Fruit fly (Drosophila melanogaster) whole organism, embryonic: Measurements from ENCODE around the gene CG15185.

Experiments used
- Atf3 ChIP-seq: fragments of 200-800 bp; sonication (Bioruptor generic); optimal IDR thresholded peaks from 3 replicates; lab custom pipeline; 2016; ENCODE audit warnings: missing biosample characterization, missing genetic modification characterization
- CG10565 ChIP-seq: fragments of 200-800 bp; sonication (Bioruptor generic); optimal IDR thresholded peaks from 3 replicates; lab custom pipeline; 2016; ENCODE audit warnings: missing biosample characterization, mild to moderate bottlenecking, missing genetic modification characterization
- CG11504 ChIP-seq: fragments of 200-800 bp; sonication (Bioruptor generic); optimal IDR thresholded peaks from 3 replicates; lab custom pipeline; 2019; ENCODE audit warnings: missing biosample characterization, mild to moderate bottlenecking, missing genetic modification characterization, moderate library complexity
- CG12659 ChIP-seq: fragments of 200-800 bp; sonication (Bioruptor generic); optimal IDR thresholded peaks from 3 replicates; lab custom pipeline; 2017; ENCODE audit warnings: mild to moderate bottlenecking, missing biosample characterization, missing genetic modification reagents, missing genetic modification characterization
- CG17361 ChIP-seq: fragments of 200-800 bp; sonication (Bioruptor generic); IDR thresholded peaks from 3 replicates; pipeline ENCODE4 v1.3.6; 2022; ENCODE audit warnings: missing biosample characterization, missing genetic modification characterization
- CG18262 ChIP-seq: fragments of 200-800 bp; optimal IDR thresholded peaks from 3 replicates; lab custom pipeline; 2019; ENCODE audit warnings: missing biosample characterization, mild to moderate bottlenecking, missing genetic modification characterization, moderate library complexity
- CG2678 ChIP-seq: fragments of 200-800 bp; sonication (Bioruptor generic); optimal IDR thresholded peaks from 3 replicates; lab custom pipeline; 2019; ENCODE audit warnings: missing biosample characterization, mild to moderate bottlenecking, missing genetic modification characterization, moderate library complexity
- CG2712 ChIP-seq: fragments of 200-800 bp; optimal IDR thresholded peaks from 3 replicates; lab custom pipeline; 2019; ENCODE audit warnings: missing biosample characterization, mild to moderate bottlenecking, missing genetic modification characterization, moderate library complexity
- CG30403 ChIP-seq: fragments of 200-800 bp; sonication (Bioruptor generic); optimal IDR thresholded peaks from 3 replicates; lab custom pipeline; 2016; ENCODE audit warnings: missing biosample characterization, missing genetic modification characterization
- CG31441 ChIP-seq: fragments of 200-800 bp; sonication (Bioruptor generic); IDR thresholded peaks from 2 replicates; pipeline ENCODE4 v1.3.6; 2022; ENCODE audit warnings: missing biosample characterization, missing genetic modification characterization
- CG4360 ChIP-seq: fragments of 200-800 bp; sonication (Bioruptor generic); IDR thresholded peaks from 2 replicates; pipeline ENCODE4 v1.3.6; 2022; ENCODE audit warnings: missing biosample characterization, missing genetic modification characterization
- CG4854 ChIP-seq: fragments of 200-800 bp; sonication (Bioruptor generic); optimal IDR thresholded peaks from 2 replicates; lab custom pipeline; 2016; ENCODE audit warnings: missing biosample characterization, missing genetic modification characterization, inconsistent platforms
- CG5953 ChIP-seq: fragments of 200-800 bp; sonication (Bioruptor generic); IDR thresholded peaks from 2 replicates; pipeline ENCODE4 v1.3.6; 2022; ENCODE audit warnings: missing biosample characterization, missing genetic modification characterization
- CG8388 ChIP-seq: fragments of 200-800 bp; sonication (Bioruptor generic); optimal IDR thresholded peaks from 2 replicates; lab custom pipeline; 2019; ENCODE audit warnings: missing biosample characterization, mild to moderate bottlenecking, missing genetic modification characterization, moderate library complexity
- CG8944 ChIP-seq: fragments of 200-800 bp; sonication (Bioruptor generic); optimal IDR thresholded peaks from 3 replicates; lab custom pipeline; 2016; ENCODE audit warnings: missing biosample characterization, missing genetic modification characterization
- CG9437 ChIP-seq: fragments of 200-800 bp; sonication (Bioruptor generic); optimal IDR thresholded peaks from 2 replicates; lab custom pipeline; 2018; ENCODE audit warnings: missing biosample characterization, mild to moderate bottlenecking, missing genetic modification characterization
- Camta ChIP-seq: fragments of 200-800 bp; sonication (Bioruptor generic); optimal IDR thresholded peaks from 2 replicates; lab custom pipeline; 2016; ENCODE audit warnings: missing biosample characterization, missing genetic modification characterization
- CoRest ChIP-seq: fragments of 200-800 bp; sonication (Bioruptor generic); optimal IDR thresholded peaks from 3 replicates; lab custom pipeline; 2018; ENCODE audit warnings: missing biosample characterization, mild to moderate bottlenecking, missing genetic modification characterization, moderate library complexity
- Drgx ChIP-seq: fragments of 200-800 bp; sonication (Bioruptor generic); IDR thresholded peaks from 2 replicates; pipeline ENCODE4 v1.3.6; 2022; ENCODE audit warnings: missing biosample characterization, missing genetic modification characterization
- Fer1 ChIP-seq: fragments of 200-800 bp; sonication (Bioruptor generic); optimal IDR thresholded peaks from 2 replicates; lab custom pipeline; 2017; ENCODE audit warnings: missing biosample characterization, mild to moderate bottlenecking, missing genetic modification characterization
- H15 ChIP-seq: fragments of 200-800 bp; sonication (Bioruptor generic); IDR thresholded peaks from 3 replicates; pipeline ENCODE4 v1.3.6; 2022; ENCODE audit warnings: missing biosample characterization, missing genetic modification characterization
- Oli ChIP-seq: fragments of 200-800 bp; sonication (Bioruptor generic); optimal IDR thresholded peaks from 2 replicates; lab custom pipeline; 2018; ENCODE audit warnings: missing biosample characterization, mild to moderate bottlenecking, missing genetic modification characterization, moderate library complexity
- Rfx ChIP-seq: fragments of 200-800 bp; sonication (Bioruptor generic); IDR thresholded peaks from 2 replicates; pipeline ENCODE4 v1.3.6; 2022; ENCODE audit warnings: missing biosample characterization, missing genetic modification characterization
- Sox100B ChIP-seq: fragments of 200-800 bp; sonication (Bioruptor generic); optimal IDR thresholded peaks from 3 replicates; lab custom pipeline; 2018; ENCODE audit warnings: missing biosample characterization, mild to moderate bottlenecking, missing genetic modification characterization
- Sox102F ChIP-seq: fragments of 200-800 bp; sonication (Bioruptor generic); optimal IDR thresholded peaks from 2 replicates; lab custom pipeline; 2018; ENCODE audit warnings: missing biosample characterization, mild to moderate bottlenecking, missing genetic modification characterization, moderate library complexity
- Xbp1 ChIP-seq: fragments of 200-800 bp; sonication (Bioruptor generic); optimal IDR thresholded peaks from 3 replicates; lab custom pipeline; 2016; ENCODE audit warnings: missing biosample characterization, mild to moderate bottlenecking, missing genetic modification characterization
- ci ChIP-seq: fragments of 200-800 bp; sonication (Bioruptor generic); IDR thresholded peaks from 3 replicates; pipeline ENCODE4 v1.3.6; 2022; ENCODE audit warnings: missing biosample characterization, missing genetic modification characterization
- dmrt99B ChIP-seq: fragments of 200-800 bp; sonication (Bioruptor generic); optimal IDR thresholded peaks from 2 replicates; lab custom pipeline; 2018; ENCODE audit warnings: missing biosample characterization, mild to moderate bottlenecking, missing genetic modification characterization, moderate library complexity
- fd96Cb ChIP-seq: fragments of 200-800 bp; sonication (Bioruptor generic); optimal IDR thresholded peaks from 2 replicates; lab custom pipeline; 2018; ENCODE audit warnings: missing biosample characterization, mild to moderate bottlenecking, missing genetic modification characterization, moderate library complexity
- gem ChIP-seq: fragments of 200-800 bp; sonication (Bioruptor generic); optimal IDR thresholded peaks from 2 replicates; lab custom pipeline; 2019; ENCODE audit warnings: missing biosample characterization, mild to moderate bottlenecking, missing genetic modification characterization, moderate library complexity
- grau ChIP-seq: fragments of 200-800 bp; optimal IDR thresholded peaks from 3 replicates; lab custom pipeline; 2019; ENCODE audit warnings: missing biosample characterization, mild to moderate bottlenecking, missing genetic modification characterization, moderate library complexity
- kah ChIP-seq: fragments of 200-800 bp; sonication (Bioruptor generic); optimal IDR thresholded peaks from 2 replicates; lab custom pipeline; 2018; ENCODE audit warnings: missing biosample characterization, mild to moderate bottlenecking, missing genetic modification characterization
- knrl ChIP-seq: fragments of 200-800 bp; sonication (Bioruptor generic); IDR thresholded peaks from 3 replicates; pipeline ENCODE4 v1.3.6; 2022; ENCODE audit warnings: missing biosample characterization, missing genetic modification characterization; ENCODE audit not compliant: partially characterized antibody
- nmo ChIP-seq: fragments of 200-800 bp; sonication (Bioruptor generic); optimal IDR thresholded peaks from 2 replicates; lab custom pipeline; 2018; ENCODE audit warnings: missing biosample characterization, mild to moderate bottlenecking, missing genetic modification characterization, moderate library complexity
- pan ChIP-seq, 4 experiments: fragments of >200 bp in 3 of 4; fragments of 200-800 bp in 1 of 4; sonication (Bioruptor generic) in 1 of 4; optimal IDR thresholded peaks in 3 of 4; IDR thresholded peaks in 1 of 4; 2 replicates each; pipeline versions ENCODE4 v1.3.6 to Lab custom; 2017 to 2022; ENCODE audit warnings: missing biosample characterization in 2 of 4, missing genetic modification characterization in 2 of 4, mixed read lengths in 1 of 4
- phol ChIP-seq: fragments of 200-800 bp; sonication (Bioruptor generic); optimal IDR thresholded peaks from 3 replicates; lab custom pipeline; 2018; ENCODE audit warnings: missing biosample characterization, mild to moderate bottlenecking, missing genetic modification characterization, moderate library complexity
- pita ChIP-seq: fragments of 200-800 bp; sonication (Bioruptor generic); optimal IDR thresholded peaks from 2 replicates; lab custom pipeline; 2017; ENCODE audit warnings: missing biosample characterization, mild to moderate bottlenecking, missing genetic modification characterization
- row ChIP-seq: fragments of 200-800 bp; sonication (Bioruptor generic); IDR thresholded peaks from 3 replicates; pipeline ENCODE4 v1.3.6; 2022; ENCODE audit warnings: missing biosample characterization, missing genetic modification characterization
- sens ChIP-seq: fragments of 200-800 bp; sonication (Bioruptor generic); peaks from one replicate; lab custom pipeline; 2016; ENCODE audit warnings: missing biosample characterization, missing genetic modification characterization
- sens-2 ChIP-seq: fragments of 200-800 bp; sonication (Bioruptor generic); IDR thresholded peaks from 2 replicates; pipeline ENCODE4 v1.3.6; 2022; ENCODE audit warnings: missing biosample characterization, missing genetic modification characterization
- shn ChIP-seq: fragments of 200-800 bp; sonication (Bioruptor generic); optimal IDR thresholded peaks from 3 replicates; lab custom pipeline; 2016; ENCODE audit warnings: missing biosample characterization, missing genetic modification characterization
- tio ChIP-seq: fragments of 200-800 bp; sonication (Bioruptor generic); optimal IDR thresholded peaks from 2 replicates; lab custom pipeline; 2017; ENCODE audit warnings: missing biosample characterization, missing genetic modification characterization, inconsistent platforms
- zen2 ChIP-seq: fragments of 200-800 bp; sonication (Bioruptor generic); IDR thresholded peaks from 3 replicates; pipeline ENCODE4 v1.3.6; 2022; ENCODE audit warnings: missing biosample characterization, missing genetic modification characterization; ENCODE audit not compliant: partially characterized antibody

CG15185 gene

dm6 chr3R:6477877-6478361 lies 49.4 kb upstream of the CG15185 start, which contains the start of gene CG15186 (continued):
- TF ChIP-seq Sox102F (GFP tag; lab: Kevin White, UChicago) (no peak), dmrt99B (tag; lab: Kevin White, UChicago) (no peak), Camta (GFP tag; lab: Kevin White, UChicago) (no peak), H15 (GFP tag; lab: Robert Waterston, UW) (no peak)

dm6 chr3R:6481740-6482443 lies 45.4 kb upstream of the CG15185 start:
- TF ChIP-seq pita (GFP tag; lab: Kevin White, UChicago), result no peak
- TF ChIP-seq Xbp1 (GFP tag; lab: Kevin White, UChicago), result no peak
- TF ChIP-seq CG30403 (GFP tag; lab: Kevin White, UChicago), result peak; percentile 7
- TF ChIP-seq zen2, result no peak
- peak; percentile 33; the same call in 1 of the 3 replicates for TF ChIP-seq row (GFP tag; lab: Robert Waterston, UW)
- no peak for TF ChIP-seq CG4360 (GFP tag; lab: Robert Waterston, UW)
- TF ChIP-seq kah (GFP tag; lab: Kevin White, UChicago), result peak; percentile 65
- no peak for TF ChIP-seq CG5953 (GFP tag; lab: Robert Waterston, UW)
- peak; percentile 25 for TF ChIP-seq dmrt99B (tag; lab: Kevin White, UChicago)
- peak; percentile 29 for TF ChIP-seq CG9437 (GFP tag; lab: Kevin White, UChicago)
- TF ChIP-seq knrl (GFP tag; lab: Robert Waterston, UW), result no peak
- TF ChIP-seq Atf3 (GFP tag; lab: Kevin White, UChicago), result no peak
- peak; percentile 59; the same call in 2 of the 3 replicates for TF ChIP-seq CG17361
- no peak for TF ChIP-seq sens-2
- 0 out of 3 replicates have a peak, but pooled peaks have one; percentile 45 for TF ChIP-seq ci (GFP tag; lab: Robert Waterston, UW)
- TF ChIP-seq CG4854, result no peak
- TF ChIP-seq Drgx (GFP tag; lab: Robert Waterston, UW), result 0 out of 2 replicates have a peak, but pooled peaks have one; percentile 32
- no peak for TF ChIP-seq CG10565 (GFP tag; lab: Kevin White, UChicago)
- TF ChIP-seq nmo (GFP tag; lab: Kevin White, UChicago), result peak; percentile 18
- TF ChIP-seq tio (GFP tag; lab: Kevin White, UChicago), result peak; percentile 13
- no peak for TF ChIP-seq pan (optimal IDR thresholded peaks at IDR 0.05; lab: Kevin White, UChicago)
- no peak for TF ChIP-seq pan (GFP tag; optimal IDR thresholded peaks at IDR 0.05 in 1 of 2, IDR thresholded peaks at IDR 0.05 in 1 of 2)
- TF ChIP-seq CG12659 (GFP tag; lab: Kevin White, UChicago), result peak; percentile 5
- TF ChIP-seq CG8388 (GFP tag; lab: Kevin White, UChicago), result peak; percentile 86
- TF ChIP-seq Fer1 (GFP tag; lab: Kevin White, UChicago), result no peak
- TF ChIP-seq CG18262 (tag; lab: Kevin White, UChicago), result peak; percentile 51
- TF ChIP-seq fd96Cb (tag; lab: Kevin White, UChicago), result peak; percentile 13
- peak; percentile 47 for TF ChIP-seq Sox100B (GFP tag; lab: Kevin White, UChicago)
- peak; percentile 38 for TF ChIP-seq CG2678 (tag; lab: Kevin White, UChicago)
- TF ChIP-seq sens (GFP tag; lab: Kevin White, UChicago), result peak; percentile 61
- TF ChIP-seq CG8944 (GFP tag; lab: Kevin White, UChicago), result no peak
- peak; percentile 19 for TF ChIP-seq CG2712 (tag; lab: Kevin White, UChicago)
- peak; percentile 38 for TF ChIP-seq CG11504
- TF ChIP-seq Oli (tag; lab: Kevin White, UChicago), result peak; percentile 19
- TF ChIP-seq phol (tag; lab: Kevin White, UChicago), result peak; percentile 10
- peak; percentile 8 for TF ChIP-seq grau (tag; lab: Kevin White, UChicago)
- TF ChIP-seq CG31441, result peak; percentile 32; the same call in 1 of the 2 replicates
- no peak for TF ChIP-seq shn
- TF ChIP-seq Rfx (GFP tag; lab: Robert Waterston, UW), result no peak
- peak; percentile 27 for TF ChIP-seq CoRest
- TF ChIP-seq gem (tag; lab: Kevin White, UChicago), result peak; percentile 31
- peak; percentile 2 for TF ChIP-seq Sox102F (GFP tag; lab: Kevin White, UChicago)
